Worm (Caenorhabditis elegans) whole organism, mixed stage, embryonic: ENCODE measurements around the gene srbc-7.

ENCODE experiments used
- blmp-1 ChIP-seq: fragments of 150-350 bp; optimal IDR thresholded peaks from 2 replicates; lab custom pipeline; 2014; ENCODE audit warnings: missing biosample characterization, missing genetic modification characterization
- ceh-39 ChIP-seq: fragments of 150-350 bp; optimal IDR thresholded peaks from 2 replicates; lab custom pipeline; 2014; ENCODE audit warnings: missing biosample characterization, missing genetic modification characterization
- hlh-1 ChIP-seq: fragments of 150-350 bp; optimal IDR thresholded peaks from 2 replicates; lab custom pipeline; 2014; ENCODE audit warnings: missing biosample characterization, missing genetic modification reagents, missing genetic modification characterization
- lin-13 ChIP-seq: fragments of 150-350 bp; optimal IDR thresholded peaks from 2 replicates; lab custom pipeline; 2014; ENCODE audit warnings: missing biosample characterization, missing genetic modification characterization
- nhr-12 ChIP-seq: fragments of 150-350 bp; optimal IDR thresholded peaks from 2 replicates; lab custom pipeline; 2014; ENCODE audit warnings: missing biosample characterization, missing genetic modification characterization
- nhr-237 ChIP-seq: fragments of 150-350 bp; optimal IDR thresholded peaks from 2 replicates; lab custom pipeline; 2014; ENCODE audit warnings: missing biosample characterization, missing genetic modification characterization
- nhr-28 ChIP-seq: fragments of 150-350 bp; optimal IDR thresholded peaks from 2 replicates; lab custom pipeline; 2014; ENCODE audit warnings: missing biosample characterization, missing genetic modification characterization
- nhr-76 ChIP-seq: sonication (generic microtip); optimal IDR thresholded peaks from 2 replicates; lab custom pipeline; 2017; ENCODE audit warnings: missing biosample characterization, missing genetic modification characterization
- pha-4 ChIP-seq: fragments of 150-350 bp; optimal IDR thresholded peaks from 2 replicates; lab custom pipeline; 2018; ENCODE audit warnings: missing biosample characterization, missing genetic modification reagents, missing genetic modification characterization
- snpc-4 ChIP-seq: fragments of 150-350 bp; optimal IDR thresholded peaks from 2 replicates; lab custom pipeline; 2014; ENCODE audit warnings: missing biosample characterization, missing genetic modification characterization
- sptf-1 ChIP-seq: sonication (generic microtip); optimal IDR thresholded peaks from 2 replicates; lab custom pipeline; 2017; ENCODE audit warnings: mild to moderate bottlenecking, missing genetic modification characterization, moderate library complexity, missing compliant biosample characterization
- tbx-8 ChIP-seq: fragments of 200-800 bp; sonication (Bioruptor generic); optimal IDR thresholded peaks from 2 replicates; lab custom pipeline; 2018; ENCODE audit warnings: mild to moderate bottlenecking, missing genetic modification characterization, moderate library complexity, missing compliant biosample characterization
- unc-62 ChIP-seq: fragments of 150-350 bp; optimal IDR thresholded peaks from 2 replicates; lab custom pipeline; 2014; ENCODE audit warnings: missing biosample characterization, missing genetic modification reagents, missing genetic modification characterization

DNA sequence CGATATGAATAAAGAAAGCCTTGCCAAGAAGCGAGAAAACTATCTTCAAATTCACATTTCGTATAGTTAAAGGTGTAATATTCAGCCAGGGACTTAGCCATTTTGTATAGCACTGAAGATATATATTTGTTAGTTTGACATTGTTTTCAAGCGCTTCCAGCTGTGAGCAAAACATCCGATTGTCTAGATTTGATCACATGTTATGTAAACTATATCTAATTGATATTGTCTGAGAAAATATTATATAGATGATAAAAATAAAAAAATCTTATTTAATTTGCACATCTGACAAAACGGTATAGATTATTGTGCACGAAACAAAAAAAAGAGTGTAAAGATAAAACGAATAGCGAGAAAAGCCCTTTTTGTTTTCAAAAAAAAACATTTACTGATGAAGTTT is 22.7 kb downstream of the srbc-7 start, which contains the start of gene srh-89:
- no peak for TF ChIP-seq hlh-1 (tag; lab: Kevin White, UChicago)
- TF ChIP-seq sptf-1 (tag; lab: Kevin White, UChicago): no peak
- TF ChIP-seq nhr-237: no peak
- no peak for TF ChIP-seq snpc-4 (tag; lab: Kevin White, UChicago)
- no peak for TF ChIP-seq pha-4 (tag; lab: Kevin White, UChicago)
- no peak for TF ChIP-seq nhr-28
- no peak for TF ChIP-seq unc-62 (GFP tag; lab: Kevin White, UChicago)
- no peak for TF ChIP-seq nhr-76 (tag; lab: Kevin White, UChicago)
- TF ChIP-seq blmp-1 (tag; lab: Kevin White, UChicago): no peak
- no peak for TF ChIP-seq lin-13
- TF ChIP-seq tbx-8 (GFP tag; lab: Kevin White, UChicago): no peak
- TF ChIP-seq ceh-39 (tag; lab: Kevin White, UChicago): no peak
- no peak for TF ChIP-seq nhr-12
